Fruit fly (Drosophila melanogaster) whole organism, embryonic: Measurements from ENCODE around the gene CG46026.

Source experiments
- Blimp-1 ChIP-seq: fragments of 200-800 bp; sonication (Bioruptor generic); optimal IDR thresholded peaks from 3 replicates; lab custom pipeline; 2018; ENCODE audit warnings: missing biosample characterization, missing genetic modification characterization, mild to moderate bottlenecking, moderate library complexity, missing genetic modification reagents
- CrebB ChIP-seq: fragments of 200-800 bp; sonication (Bioruptor generic); optimal IDR thresholded peaks from 3 replicates; lab custom pipeline; 2018; ENCODE audit warnings: missing biosample characterization, mild to moderate bottlenecking, missing genetic modification characterization
- E2f1 ChIP-seq: fragments of 200-800 bp; sonication (Bioruptor generic); IDR thresholded peaks from 2 replicates; pipeline ENCODE4 v1.3.6; 2022; ENCODE audit warnings: missing biosample characterization, missing genetic modification characterization
- HLH4C ChIP-seq: fragments of 200-800 bp; sonication (Bioruptor generic); IDR thresholded peaks from 3 replicates; pipeline ENCODE4 v1.3.6; 2022; ENCODE audit warnings: missing biosample characterization, missing genetic modification characterization; ENCODE audit not compliant: partially characterized antibody
- Xbp1 ChIP-seq: fragments of 200-800 bp; sonication (Bioruptor generic); optimal IDR thresholded peaks from 3 replicates; lab custom pipeline; 2016; ENCODE audit warnings: missing biosample characterization, mild to moderate bottlenecking, missing genetic modification characterization
- dmrt11E ChIP-seq: fragments of 200-800 bp; sonication (Bioruptor generic); optimal IDR thresholded peaks from 3 replicates; lab custom pipeline; 2018; ENCODE audit warnings: missing biosample characterization, mild to moderate bottlenecking, missing genetic modification characterization, moderate library complexity
- nau ChIP-seq: fragments of 200-800 bp; sonication (Bioruptor generic); optimal IDR thresholded peaks from 3 replicates; lab custom pipeline; 2017; ENCODE audit warnings: missing biosample characterization, mild to moderate bottlenecking, missing genetic modification characterization, missing genetic modification reagents
- otp ChIP-seq: fragments of 200-800 bp; sonication (Bioruptor generic); IDR thresholded peaks from 3 replicates; pipeline ENCODE4, ENCODE4 v1.3.6; 2022; ENCODE audit warnings: missing biosample characterization, missing genetic modification characterization
- pum ChIP-seq: fragments of 200-800 bp; sonication (Bioruptor generic); optimal IDR thresholded peaks from 2 replicates; lab custom pipeline; 2016; ENCODE audit warnings: missing biosample characterization, missing genetic modification characterization

dm6 chr3R:6297164-6297563, 9.5 kb upstream of the CG46026 start:
- TF ChIP-seq Xbp1 (GFP tag; lab: Kevin White, UChicago), result no peak
- peak; percentile 82 for TF ChIP-seq Blimp-1 (GFP tag; lab: Kevin White, UChicago)
- no peak for TF ChIP-seq E2f1
- no peak for TF ChIP-seq pum
- no peak for TF ChIP-seq nau (GFP tag; lab: Kevin White, UChicago)
- no peak for TF ChIP-seq otp (GFP tag; lab: Robert Waterston, UW)
- TF ChIP-seq HLH4C (GFP tag; lab: Robert Waterston, UW), result no peak
- no peak for TF ChIP-seq dmrt11E (tag; lab: Kevin White, UChicago)
- TF ChIP-seq CrebB (tag; lab: Kevin White, UChicago), result no peak
